Fruit fly (Drosophila melanogaster): Measurements from ENCODE around the gene CG9801.
A peak's percentile ranks its signal among the peaks of the same experiment; 100 is the strongest.

CG9801 gene

dm6 chr3R:8731597-8732263 lies 15.7 kb downstream of the CG9801 start, which contains the start of the genes M1BP and CG8202 (continued):
- TF ChIP-seq corto (GFP tag; optimal IDR thresholded peaks at IDR 0.05) (peak; percentile 34), gro (GFP tag; optimal IDR thresholded peaks at IDR 0.05) (peak; percentile 17), ind (GFP tag; optimal IDR thresholded peaks at IDR 0.05) (peak; percentile 94), H15 (GFP tag; IDR thresholded peaks at IDR 0.05) (peak; percentile 59; the same call in 1 of the 3 replicates), CG5180 (GFP tag; optimal IDR thresholded peaks at IDR 0.05) (no peak), Ravus (GFP tag; IDR thresholded peaks at IDR 0.05) (no peak; the same call in 1 of the 2 replicates), Nf-YC (tag; optimal IDR thresholded peaks at IDR 0.05) (peak; percentile 88), Dfd (GFP tag; optimal IDR thresholded peaks at IDR 0.05) (no peak), CG2875 (GFP tag; optimal IDR thresholded peaks at IDR 0.05) (peak; percentile 76), Meics (GFP tag; optimal IDR thresholded peaks at IDR 0.05) (peak; percentile 94), fd64A (GFP tag; optimal IDR thresholded peaks at IDR 0.05) (peak; percentile 18), ttk (GFP tag; IDR thresholded peaks at IDR 0.05) (peak; percentile 70; the same call in 1 of the 2 replicates), CG31388 (GFP tag; optimal IDR thresholded peaks at IDR 0.05) (peak; percentile 67), gsb-n (tag; optimal IDR thresholded peaks at IDR 0.05) (peak; percentile 93), disco-r (GFP tag; optimal IDR thresholded peaks at IDR 0.05) (no peak), CG9609 (GFP tag; optimal IDR thresholded peaks at IDR 0.05) (peak; percentile 38), dati (GFP tag; IDR thresholded peaks at IDR 0.05) (0 out of 2 replicates have a peak, but pooled peaks have one; percentile 40), CG7963 (GFP tag; IDR thresholded peaks at IDR 0.05; ENCODE audit: partially characterized antibody) (no peak), CG12071 (GFP tag; optimal IDR thresholded peaks at IDR 0.05) (no peak), fu2 (GFP tag; optimal IDR thresholded peaks at IDR 0.05) (peak; percentile 45), sob (GFP tag; IDR thresholded peaks at IDR 0.05) (peak; percentile 57; the same call in 1 of the 2 replicates), CG11247 (GFP tag; IDR thresholded peaks at IDR 0.05) (peak; percentile 67), CG7839 (tag; optimal IDR thresholded peaks at IDR 0.05) (peak; percentile 94), CG15479 (GFP tag; optimal IDR thresholded peaks at IDR 0.05) (peak; percentile 34), ato (GFP tag; IDR thresholded peaks at IDR 0.05; ENCODE audit: partially characterized antibody) (no peak), onecut (GFP tag; IDR thresholded peaks at IDR 0.05) (peak; percentile 69), CG15073 (GFP tag; optimal IDR thresholded peaks at IDR 0.05) (no peak), lbe (GFP tag; optimal IDR thresholded peaks at IDR 0.05) (peak; percentile 78), crol (GFP tag; IDR thresholded peaks at IDR 0.05) (no peak), seq (GFP tag; IDR thresholded peaks at IDR 0.05) (peak; percentile 65; the same call in 1 of the 2 replicates), shn (GFP tag; optimal IDR thresholded peaks at IDR 0.05) (peak; percentile 33), dan (GFP tag; IDR thresholded peaks at IDR 0.05) (no peak), otp (GFP tag; IDR thresholded peaks at IDR 0.05) (no peak), run (tag; optimal IDR thresholded peaks at IDR 0.05) (peak; percentile 70), tin (GFP tag; optimal IDR thresholded peaks at IDR 0.05) (peak; percentile 88), CG16815 (GFP tag; optimal IDR thresholded peaks at IDR 0.05) (peak; percentile 86), CG32772 (GFP tag; IDR thresholded peaks at IDR 0.05) (0 out of 2 replicates have a peak, but pooled peaks have one; percentile 53), CG11398 (GFP tag; optimal IDR thresholded peaks at IDR 0.05) (no peak), NK7.1 (GFP tag; optimal IDR thresholded peaks at IDR 0.05) (no peak), Atf-2 (GFP tag; optimal IDR thresholded peaks at IDR 0.05) (no peak), slbo (GFP tag; IDR thresholded peaks at IDR 0.05) (peak; percentile 85), YL-1 (GFP tag; optimal IDR thresholded peaks at IDR 0.05) (peak; percentile 85), Hsf (GFP tag; optimal IDR thresholded peaks at IDR 0.05) (peak; percentile 60), CG1024 (GFP tag; IDR thresholded peaks at IDR 0.05) (0 out of 2 replicates have a peak, but pooled peaks have one; percentile 3), HLH4C (GFP tag; IDR thresholded peaks at IDR 0.05; ENCODE audit: partially characterized antibody) (no peak), CG11695 (GFP tag; IDR thresholded peaks at IDR 0.05) (peak; percentile 70; the same call in 2 of the 3 replicates), CG8281 (tag; optimal IDR thresholded peaks at IDR 0.05) (peak; percentile 82), CG2129 (GFP tag; IDR thresholded peaks at IDR 0.05; ENCODE audit: partially characterized antibody) (no peak), CG10267 (tag; optimal IDR thresholded peaks at IDR 0.05) (peak; percentile 91), ATbp (GFP tag; optimal IDR thresholded peaks at IDR 0.05) (peak; percentile 67)
